Fruit fly (Drosophila melanogaster): Measurements from ENCODE around the gene CG32591.

Gene CG32591

DNA sequence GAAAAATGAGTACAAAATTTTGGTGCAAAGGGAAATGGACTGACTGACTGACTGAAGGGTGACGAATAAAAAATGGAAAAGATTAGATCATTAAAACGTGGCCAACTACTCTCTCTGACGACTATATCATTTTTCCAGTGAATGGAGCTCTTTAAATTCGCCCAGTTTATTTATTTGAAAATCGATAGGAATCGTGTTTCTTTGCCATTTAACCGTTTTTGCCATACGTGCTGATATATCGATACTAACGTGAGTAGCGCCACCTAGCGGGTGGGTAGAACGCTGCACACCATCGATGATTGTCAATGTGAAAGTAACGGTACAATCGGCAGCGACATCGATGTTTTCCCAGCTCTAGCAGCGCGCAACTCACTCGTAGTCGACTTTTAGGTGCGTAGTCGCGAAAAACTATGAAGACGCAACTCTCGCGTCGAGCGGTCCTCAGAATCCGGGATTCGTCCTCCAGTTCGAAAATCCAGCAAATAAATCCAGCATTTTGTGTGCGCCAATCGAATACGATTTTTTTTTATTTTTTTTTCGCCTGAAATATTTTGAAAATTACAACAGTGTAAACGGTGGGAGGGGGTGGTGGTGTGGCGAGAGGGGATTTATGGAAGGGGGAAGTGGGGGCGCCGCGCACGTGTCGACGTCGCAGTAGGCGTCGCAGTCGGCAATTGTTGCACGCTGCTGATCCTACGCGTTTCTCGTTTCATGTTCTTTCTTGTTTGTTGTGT, 26.5 kb upstream of the CG32591 start, which contains the start of the genes CG9030 and eag (continued):
- TF ChIP-seq amos (GFP tag; IDR thresholded peaks at IDR 0.05; ENCODE audit: partially characterized antibody) (peak; percentile 93), Ravus (GFP tag; IDR thresholded peaks at IDR 0.05) (no peak), CG3838 (GFP tag; optimal IDR thresholded peaks at IDR 0.05) (no peak), Meics (GFP tag; optimal IDR thresholded peaks at IDR 0.05) (no peak), Atf-2 (GFP tag; optimal IDR thresholded peaks at IDR 0.05) (no peak), fd96Cb (tag; optimal IDR thresholded peaks at IDR 0.05) (no peak), CG8924 (tag; optimal IDR thresholded peaks at IDR 0.05) (no peak), Dll (GFP tag; IDR thresholded peaks at IDR 0.05; ENCODE audit: partially characterized antibody) (peak; percentile 88), ro (GFP tag; IDR thresholded peaks at IDR 0.05) (no peak), CG4424 (GFP tag; optimal IDR thresholded peaks at IDR 0.05) (no peak), CG10959 (GFP tag; IDR thresholded peaks at IDR 0.05) (no peak), chinmo (GFP tag; IDR thresholded peaks at IDR 0.05; ENCODE audit: partially characterized antibody) (peak; percentile 82; the same call in 3 of the 4 replicates), ewg (GFP tag; optimal IDR thresholded peaks at IDR 0.05) (peak; percentile 65), pnt (GFP tag; optimal IDR thresholded peaks at IDR 0.05) (no peak), CG3407 (GFP tag; optimal IDR thresholded peaks at IDR 0.05) (no peak), Aef1 (GFP tag; IDR thresholded peaks at IDR 0.05) (no peak), seq (GFP tag; IDR thresholded peaks at IDR 0.05) (no peak), CG17385 (GFP tag; optimal IDR thresholded peaks at IDR 0.05) (no peak), Sin3A (optimal IDR thresholded peaks at IDR 0.05) (no peak), CG8478 (optimal IDR thresholded peaks at IDR 0.05) (no peak), CG1603 (tag; optimal IDR thresholded peaks at IDR 0.05) (peak; percentile 65), gro (GFP tag; optimal IDR thresholded peaks at IDR 0.05) (no peak), h (optimal IDR thresholded peaks at IDR 0.05) (no peak), lmd (GFP tag; IDR thresholded peaks at IDR 0.05) (no peak; the same call in 1 of the 2 replicates), Adf1 (GFP tag; IDR thresholded peaks at IDR 0.05) (peak; percentile 69), disco-r (GFP tag; optimal IDR thresholded peaks at IDR 0.05) (no peak), CG1602 (GFP tag; optimal IDR thresholded peaks at IDR 0.05) (no peak), pan (optimal IDR thresholded peaks at IDR 0.05) (no peak), pan (GFP tag; optimal IDR thresholded peaks at IDR 0.05 in 1 of 2, IDR thresholded peaks at IDR 0.05 in 1 of 2) (no peak), sisA (GFP tag; IDR thresholded peaks at IDR 0.05) (no peak), sr (GFP tag; IDR thresholded peaks at IDR 0.05) (no peak), hb (GFP tag; IDR thresholded peaks at IDR 0.05; ENCODE audit: partially characterized antibody) (peak; percentile 86), CG5245 (GFP tag; optimal IDR thresholded peaks at IDR 0.05) (no peak), CG12236 (GFP tag; optimal IDR thresholded peaks at IDR 0.05) (no peak), br (optimal IDR thresholded peaks at IDR 0.05) (no peak), trem (tag; optimal IDR thresholded peaks at IDR 0.05) (peak; percentile 11), sd (tag; optimal IDR thresholded peaks at IDR 0.05) (no peak), CG10147 (GFP tag; optimal IDR thresholded peaks at IDR 0.05) (no peak), CG6854 (GFP tag; optimal IDR thresholded peaks at IDR 0.05) (no peak), CG10565 (GFP tag; optimal IDR thresholded peaks at IDR 0.05) (no peak), klu (GFP tag; IDR thresholded peaks at IDR 0.05) (no peak), ash1 (GFP tag; optimal IDR thresholded peaks at IDR 0.05) (no peak), CG4617 (GFP tag; optimal IDR thresholded peaks at IDR 0.05; ENCODE audit: borderline replicate concordance) (no peak), Dip3 (GFP tag; optimal IDR thresholded peaks at IDR 0.05) (no peak), CG31388 (GFP tag; optimal IDR thresholded peaks at IDR 0.05) (no peak), az2 (GFP tag; optimal IDR thresholded peaks at IDR 0.05) (no peak), CG11696 (GFP tag; IDR thresholded peaks at IDR 0.05) (no peak), mld (GFP tag; IDR thresholded peaks at IDR 0.05; ENCODE audit: partially characterized antibody) (0 out of 3 replicates have a peak, but pooled peaks have one; percentile 42), corto (GFP tag; optimal IDR thresholded peaks at IDR 0.05) (no peak), CG6272 (GFP tag; IDR thresholded peaks at IDR 0.05) (0 out of 2 replicates have a peak, but pooled peaks have one; percentile 38), Nf-YC (tag; optimal IDR thresholded peaks at IDR 0.05) (no peak), MBD-R2 (GFP tag; IDR thresholded peaks at IDR 0.05) (0 out of 2 replicates have a peak, but pooled peaks have one; percentile 14)
